Worm (Caenorhabditis elegans): ENCODE measurements around the gene D1086.10.
"Not testable (repeated sequence)": the region's sequence is repeated elsewhere in the genome, so short reads cannot be mapped to it uniquely, and the experiment has no call there.

Gene D1086.10

ce11 chrV:14082453-14082852 is at the start of gene D1086.10:
D1086.10 (plus strand) TSS chrV:14082753.
- TF ChIP-seq arid-1 (GFP tag; conservative IDR thresholded peaks at IDR 0.05) (no peak), dve-1 (tag; optimal IDR thresholded peaks at IDR 0.05; ENCODE audit: insufficient read depth) (peak; percentile 38)

ce11 chrV:14033649-14034048 is 48.9 kb upstream of the D1086.10 start, which contains the start of gene ins-10:
ins-10 (plus strand) TSS chrV:14033949.
- TF ChIP-seq lin-38 (GFP tag; IDR thresholded peaks at IDR 0.05) (no peak), lin-1 (GFP tag; IDR thresholded peaks at IDR 0.05) (no peak), mxl-3 (GFP tag; optimal IDR thresholded peaks at IDR 0.05) (no peak), ztf-7 (tag; optimal IDR thresholded peaks at IDR 0.05) (no peak), nhr-102 (tag; optimal IDR thresholded peaks at IDR 0.05) (no peak), F49E8.2 (tag; optimal IDR thresholded peaks at IDR 0.05; ENCODE audit: borderline replicate concordance) (no peak), Y5F2A.4 (GFP tag; optimal IDR thresholded peaks at IDR 0.05) (no peak), madf-9 (GFP tag; conservative IDR thresholded peaks at IDR 0.05) (no peak)

ce11 chrV:14038328-14039084 is 44.0 kb upstream of the D1086.10 start, which contains the start of gene vps-39:
vps-39 (minus strand) TSS chrV:14038378.
- TF ChIP-seq ceh-44 (GFP tag; IDR thresholded peaks at IDR 0.05) (peak; percentile 89), D1046.2 (GFP tag; IDR thresholded peaks at IDR 0.05) (peak; percentile 94), mdt-29 (GFP tag; IDR thresholded peaks at IDR 0.05) (peak; percentile 83), F37D6.2 (tag; optimal IDR thresholded peaks at IDR 0.05) (peak; percentile 32), pha-4 (GFP tag; IDR thresholded peaks at IDR 0.05) (peak; percentile 86), Y48G9A.11 (GFP tag; IDR thresholded peaks at IDR 0.05) (peak; percentile 86), ctbp-1 (GFP tag; IDR thresholded peaks at IDR 0.05) (peak; percentile 90), lim-7 (GFP tag; IDR thresholded peaks at IDR 0.05) (0 out of 2 replicates have a peak, but pooled peaks have one; percentile 51), F44E2.7 (GFP tag; IDR thresholded peaks at IDR 0.05) (peak; percentile 66; the same call in 1 of the 2 replicates), set-16 (GFP tag; IDR thresholded peaks at IDR 0.05) (peak; percentile 87), dmd-9 (GFP tag; IDR thresholded peaks at IDR 0.05) (peak; percentile 93), saeg-2 (GFP tag; IDR thresholded peaks at IDR 0.05) (peak; percentile 92), duxl-1 (tag; optimal IDR thresholded peaks at IDR 0.05; ENCODE audit: poor library complexity) (peak; percentile 47), ZK337.2 (GFP tag; IDR thresholded peaks at IDR 0.05) (0 out of 2 replicates have a peak, but pooled peaks have one; percentile 67), arid-1 (GFP tag; conservative IDR thresholded peaks at IDR 0.05) (peak; percentile 84), zfp-3 (GFP tag; conservative IDR thresholded peaks at IDR 0.05) (peak; percentile 90), hmg-1.1 (GFP tag; IDR thresholded peaks at IDR 0.05) (peak; percentile 95), vab-7 (GFP tag; IDR thresholded peaks at IDR 0.05) (peak; percentile 95), lin-38 (GFP tag; IDR thresholded peaks at IDR 0.05) (peak; percentile 99), dve-1 (tag; optimal IDR thresholded peaks at IDR 0.05; ENCODE audit: insufficient read depth) (peak; percentile 3), snpc-1.2 (GFP tag; IDR thresholded peaks at IDR 0.05) (peak; percentile 90), Y75B8A.6 (GFP tag; IDR thresholded peaks at IDR 0.05) (0 out of 2 replicates have a peak, but pooled peaks have one; percentile 54), unc-130 (GFP tag; optimal IDR thresholded peaks at IDR 0.05) (peak; percentile 43), lin-29 (GFP tag; IDR thresholded peaks at IDR 0.05) (peak; percentile 86), dmd-6 (GFP tag; IDR thresholded peaks at IDR 0.05) (peak; percentile 89), mep-1 (tag; optimal IDR thresholded peaks at IDR 0.05) (peak; percentile 51), nhr-42 (GFP tag; IDR thresholded peaks at IDR 0.05) (peak; percentile 95), tra-1 (GFP tag; IDR thresholded peaks at IDR 0.05) (peak; percentile 76; the same call in 1 of the 2 replicates), php-3 (GFP tag; IDR thresholded peaks at IDR 0.05) (peak; percentile 86), egl-43 (GFP tag; IDR thresholded peaks at IDR 0.05) (peak; percentile 92), lin-1 (GFP tag; IDR thresholded peaks at IDR 0.05) (peak; percentile 68), madf-9 (GFP tag; conservative IDR thresholded peaks at IDR 0.05) (peak; percentile 87), rbr-2 (tag; optimal IDR thresholded peaks at IDR 0.05) (peak; percentile 56), Y105C5A.15 (GFP tag; IDR thresholded peaks at IDR 0.05) (peak; percentile 67; the same call in 1 of the 2 replicates), nhr-102 (tag; optimal IDR thresholded peaks at IDR 0.05) (peak; percentile 45), nhr-41 (GFP tag; IDR thresholded peaks at IDR 0.05) (peak; percentile 72; the same call in 1 of the 2 replicates), tag-97 (GFP tag; IDR thresholded peaks at IDR 0.05) (0 out of 2 replicates have a peak, but pooled peaks have one; percentile 42), hlh-11 (tag; optimal IDR thresholded peaks at IDR 0.05) (peak; percentile 54)
- not testable (repeated sequence) for TF ChIP-seq pha-4 (tag; optimal IDR thresholded peaks at IDR 0.05)

All from whole organism, L4 larva.